Fruit fly (Drosophila melanogaster) whole organism, prepupa: ENCODE measurements around the gene Ir64a.

Experiments
- CG10631 ChIP-seq: fragments of 200-800 bp; sonication (Bioruptor generic); optimal IDR thresholded peaks from 2 replicates; lab custom pipeline; 2016; ENCODE audit warnings: missing biosample characterization, missing genetic modification characterization
- CG10669 ChIP-seq: fragments of 200-800 bp; sonication (Bioruptor generic); optimal IDR thresholded peaks from 3 replicates; lab custom pipeline; 2018; ENCODE audit warnings: missing biosample characterization, mild to moderate bottlenecking, missing genetic modification characterization, moderate library complexity
- CG11762 ChIP-seq: fragments of 200-800 bp; sonication (Bioruptor generic); optimal IDR thresholded peaks from 3 replicates; lab custom pipeline; 2016; ENCODE audit warnings: missing biosample characterization, missing genetic modification characterization; ENCODE audit not compliant: insufficient read depth
- CG11902 ChIP-seq: fragments of 200-800 bp; sonication (Bioruptor generic); optimal IDR thresholded peaks from 3 replicates; lab custom pipeline; 2016; ENCODE audit warnings: missing biosample characterization, missing genetic modification characterization
- CG15336 ChIP-seq: fragments of 200-800 bp; sonication (Bioruptor generic); IDR thresholded peaks from 2 replicates; pipeline ENCODE4 v1.3.6; 2022; ENCODE audit warnings: missing biosample characterization, missing genetic modification characterization
- CG1621 ChIP-seq: fragments of 200-800 bp; sonication (Bioruptor generic); optimal IDR thresholded peaks from 3 replicates; lab custom pipeline; 2018; ENCODE audit warnings: missing biosample characterization, mild to moderate bottlenecking, missing genetic modification characterization
- CG3032 ChIP-seq: fragments of 200-800 bp; optimal IDR thresholded peaks from 2 replicates; lab custom pipeline; 2019; ENCODE audit warnings: missing biosample characterization, mild to moderate bottlenecking, missing genetic modification characterization, moderate library complexity
- CG31627 ChIP-seq: fragments of 200-800 bp; sonication (Bioruptor generic); optimal IDR thresholded peaks from 3 replicates; lab custom pipeline; 2016; ENCODE audit warnings: missing biosample characterization, missing genetic modification characterization
- CG32006 ChIP-seq: fragments of 200-800 bp; sonication (Bioruptor generic); optimal IDR thresholded peaks from 3 replicates; lab custom pipeline; 2017; ENCODE audit warnings: missing biosample characterization, mild to moderate bottlenecking, missing genetic modification characterization
- CG34406 ChIP-seq: fragments of 200-800 bp; sonication (Bioruptor generic); optimal IDR thresholded peaks from 3 replicates; lab custom pipeline; 2016; ENCODE audit warnings: missing biosample characterization, missing genetic modification characterization
- CG3919 ChIP-seq: fragments of 200-800 bp; sonication (Bioruptor generic); optimal IDR thresholded peaks from 3 replicates; lab custom pipeline; 2016; ENCODE audit warnings: missing biosample characterization, missing genetic modification characterization
- CG4318 ChIP-seq: fragments of 200-800 bp; sonication (Bioruptor generic); optimal IDR thresholded peaks from 3 replicates; lab custom pipeline; 2017; ENCODE audit warnings: missing biosample characterization, mild to moderate bottlenecking, missing genetic modification characterization
- CG6163 ChIP-seq: fragments of 200-800 bp; sonication (Bioruptor generic); IDR thresholded peaks from 3 replicates; pipeline ENCODE4 v1.3.6; 2022; ENCODE audit warnings: missing biosample characterization, missing genetic modification characterization
- CG6276 ChIP-seq: fragments of 200-800 bp; sonication (Bioruptor generic); optimal IDR thresholded peaks from 2 replicates; lab custom pipeline; 2017; ENCODE audit warnings: missing biosample characterization, mild to moderate bottlenecking, missing genetic modification characterization
- CG6792 ChIP-seq: fragments of 200-800 bp; sonication (Bioruptor generic); optimal IDR thresholded peaks from 3 replicates; lab custom pipeline; 2016; ENCODE audit warnings: missing biosample characterization, missing genetic modification characterization
- CG6808 ChIP-seq: fragments of 200-800 bp; sonication (Bioruptor generic); optimal IDR thresholded peaks from 3 replicates; lab custom pipeline; 2017; ENCODE audit warnings: missing biosample characterization, missing genetic modification characterization, mild to moderate bottlenecking, moderate library complexity, missing genetic modification reagents
- CG6854 ChIP-seq: fragments of 200-800 bp; sonication (Bioruptor generic); optimal IDR thresholded peaks from 2 replicates; lab custom pipeline; 2017; ENCODE audit warnings: missing biosample characterization, mild to moderate bottlenecking, missing genetic modification characterization
- CG8119 ChIP-seq: fragments of 200-800 bp; sonication (Bioruptor generic); IDR thresholded peaks from 3 replicates; pipeline ENCODE4 v1.3.6; 2022; ENCODE audit warnings: missing biosample characterization, missing genetic modification characterization
- CG8319 ChIP-seq: fragments of 200-800 bp; sonication (Bioruptor generic); optimal IDR thresholded peaks from 3 replicates; lab custom pipeline; 2016; ENCODE audit warnings: missing biosample characterization, missing genetic modification characterization
- CG8632 ChIP-seq: fragments of 200-800 bp; sonication (Bioruptor generic); optimal IDR thresholded peaks from 3 replicates; lab custom pipeline; 2016; ENCODE audit warnings: missing biosample characterization, missing genetic modification characterization
- Eip75B ChIP-seq: fragments of 200-800 bp; sonication (Bioruptor generic); optimal IDR thresholded peaks from 3 replicates; lab custom pipeline; 2016; ENCODE audit warnings: missing biosample characterization, missing genetic modification characterization
- Eip78C ChIP-seq: fragments of 200-800 bp; sonication (Bioruptor generic); peaks from one replicate; lab custom pipeline; 2016; ENCODE audit warnings: missing biosample characterization, missing genetic modification characterization
- Eip93F ChIP-seq: fragments of 200-800 bp; sonication (Bioruptor generic); optimal IDR thresholded peaks from 2 replicates; lab custom pipeline; 2016; ENCODE audit warnings: missing biosample characterization, mild to moderate bottlenecking, missing genetic modification characterization
- Ets21C ChIP-seq: fragments of 200-800 bp; sonication (Bioruptor generic); optimal IDR thresholded peaks from 3 replicates; lab custom pipeline; 2016; ENCODE audit warnings: missing biosample characterization, missing genetic modification characterization
- Ets96B ChIP-seq: fragments of 200-800 bp; optimal IDR thresholded peaks from 2 replicates; lab custom pipeline; 2019; ENCODE audit warnings: missing biosample characterization, mild to moderate bottlenecking, missing genetic modification characterization, moderate library complexity
- Gug ChIP-seq: fragments of 200-800 bp; sonication (Bioruptor generic); IDR thresholded peaks from 2 replicates; pipeline ENCODE4 v1.3.6; 2022; ENCODE audit warnings: missing biosample characterization, missing genetic modification characterization
- Hr39 ChIP-seq: fragments of 200-800 bp; sonication (Bioruptor generic); optimal IDR thresholded peaks from 2 replicates; lab custom pipeline; 2016; ENCODE audit warnings: missing biosample characterization, missing genetic modification characterization
- Hr4 ChIP-seq: fragments of 200-800 bp; sonication (Bioruptor generic); optimal IDR thresholded peaks from 3 replicates; lab custom pipeline; 2016; ENCODE audit warnings: missing biosample characterization, missing genetic modification characterization
- Lpt ChIP-seq: fragments of 200-800 bp; sonication (Bioruptor generic); optimal IDR thresholded peaks from 3 replicates; lab custom pipeline; 2016; ENCODE audit warnings: missing biosample characterization, missing genetic modification characterization
- Met ChIP-seq: fragments of 200-800 bp; sonication (Bioruptor generic); optimal IDR thresholded peaks from 3 replicates; lab custom pipeline; 2016; ENCODE audit warnings: missing biosample characterization, missing genetic modification characterization
- OdsH ChIP-seq: fragments of 200-800 bp; sonication (Bioruptor generic); optimal IDR thresholded peaks from 3 replicates; lab custom pipeline; 2016; ENCODE audit warnings: missing biosample characterization, missing genetic modification characterization
- Smox ChIP-seq: fragments of 200-800 bp; sonication (Bioruptor generic); optimal IDR thresholded peaks from 3 replicates; lab custom pipeline; 2016; ENCODE audit warnings: missing biosample characterization, missing genetic modification characterization
- Sox102F ChIP-seq: fragments of 200-800 bp; sonication (Bioruptor generic); optimal IDR thresholded peaks from 2 replicates; lab custom pipeline; 2016; ENCODE audit warnings: missing biosample characterization, mild to moderate bottlenecking, missing genetic modification characterization
- Sox14 ChIP-seq: fragments of 200-800 bp; sonication (Bioruptor generic); optimal IDR thresholded peaks from 3 replicates; lab custom pipeline; 2016; ENCODE audit warnings: missing biosample characterization, missing genetic modification characterization
- Sox15 ChIP-seq: fragments of 200-800 bp; sonication (Bioruptor generic); optimal IDR thresholded peaks from 3 replicates; lab custom pipeline; 2016; ENCODE audit warnings: missing biosample characterization, missing genetic modification characterization
- achi ChIP-seq: fragments of 200-800 bp; sonication (Bioruptor generic); optimal IDR thresholded peaks from 3 replicates; lab custom pipeline; 2016; ENCODE audit warnings: missing biosample characterization, missing genetic modification characterization
- acj6 ChIP-seq: fragments of 200-800 bp; sonication (Bioruptor generic); optimal IDR thresholded peaks from 3 replicates; lab custom pipeline; 2016; ENCODE audit warnings: missing biosample characterization, missing genetic modification characterization
- cyc ChIP-seq: fragments of 200-800 bp; sonication (Bioruptor generic); optimal IDR thresholded peaks from 3 replicates; lab custom pipeline; 2016; ENCODE audit warnings: missing biosample characterization, missing genetic modification characterization
- dsx ChIP-seq: fragments of 200-800 bp; optimal IDR thresholded peaks from 3 replicates; lab custom pipeline; 2019; ENCODE audit warnings: missing biosample characterization, mild to moderate bottlenecking, missing genetic modification characterization, moderate library complexity; ENCODE audit not compliant: poor library complexity, severe bottlenecking
- eg ChIP-seq: fragments of 200-800 bp; sonication (Bioruptor generic); IDR thresholded peaks from 3 replicates; pipeline ENCODE4 v1.3.6; 2022; ENCODE audit warnings: missing biosample characterization, missing genetic modification characterization
- esn ChIP-seq: fragments of 200-800 bp; sonication (Bioruptor generic); optimal IDR thresholded peaks from 2 replicates; lab custom pipeline; 2016; ENCODE audit warnings: missing biosample characterization, mild to moderate bottlenecking, missing genetic modification characterization, moderate library complexity
- fd85E ChIP-seq: fragments of 200-800 bp; sonication (Bioruptor generic); optimal IDR thresholded peaks from 3 replicates; lab custom pipeline; 2016; ENCODE audit warnings: missing biosample characterization, missing genetic modification characterization
- fkh ChIP-seq: fragments of 200-800 bp; sonication (Bioruptor generic); optimal IDR thresholded peaks from 3 replicates; lab custom pipeline; 2017; ENCODE audit warnings: missing biosample characterization, mild to moderate bottlenecking, missing genetic modification characterization, moderate library complexity
- lz ChIP-seq: fragments of 200-800 bp; sonication (Bioruptor generic); optimal IDR thresholded peaks from 3 replicates; lab custom pipeline; 2016; ENCODE audit warnings: missing biosample characterization, missing genetic modification characterization
- net ChIP-seq: fragments of 200-800 bp; sonication (Bioruptor generic); optimal IDR thresholded peaks from 3 replicates; lab custom pipeline; 2016; ENCODE audit warnings: missing biosample characterization, missing genetic modification characterization
- salr ChIP-seq, 2 experiments: fragments of 200-800 bp; sonication (Bioruptor generic); optimal IDR thresholded peaks; 3 replicates each; lab custom pipeline; 2016 to 2018; ENCODE audit warnings: missing biosample characterization in 2 of 2, missing genetic modification characterization in 2 of 2, mild to moderate bottlenecking in 1 of 2
- svp ChIP-seq: fragments of 200-800 bp; sonication (Bioruptor generic); peaks from one replicate; lab custom pipeline; 2016; ENCODE audit warnings: missing biosample characterization, missing genetic modification characterization
- vri ChIP-seq: fragments of 200-800 bp; sonication (Bioruptor generic); optimal IDR thresholded peaks from 3 replicates; lab custom pipeline; 2016; ENCODE audit warnings: missing biosample characterization, mild to moderate bottlenecking, missing genetic modification characterization

Ir64a gene

DNA sequence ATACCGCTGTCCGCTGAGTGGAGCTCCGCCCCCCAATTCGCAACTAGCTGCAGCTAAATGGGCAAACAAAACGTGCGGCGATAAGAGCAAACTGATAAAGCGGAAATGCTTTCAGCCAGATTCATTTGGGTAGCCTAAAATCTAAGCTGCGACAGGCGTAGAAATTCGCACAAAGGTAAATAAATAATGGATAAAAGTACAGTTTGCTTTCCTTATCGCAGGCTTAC lies 26.9 kb downstream of the Ir64a start, which contains the start of gene lama:
lama (minus strand) TSS at position 101 of the 227 bp plus-strand sequence.
- TF ChIP-seq CG11902 (no peak), Smox (no peak), CG8119 (GFP tag; lab: Robert Waterston, UW) (no peak), fd85E (no peak), lz (GFP tag; lab: Kevin White, UChicago) (no peak), CG10631 (GFP tag; lab: Kevin White, UChicago) (no peak), fkh (no peak), Ets21C (GFP tag; lab: Kevin White, UChicago) (no peak), Ets96B (tag; lab: Kevin White, UChicago) (no peak), svp (GFP tag; lab: Kevin White, UChicago) (no peak), CG32006 (GFP tag; lab: Kevin White, UChicago) (no peak), CG4318 (GFP tag; lab: Kevin White, UChicago) (no peak), dsx (GFP tag; lab: Kevin White, UChicago) (no peak), CG1621 (no peak), CG34406 (no peak), CG10669 (GFP tag; lab: Kevin White, UChicago) (no peak), CG31627 (GFP tag; lab: Kevin White, UChicago) (no peak), OdsH (GFP tag; lab: Kevin White, UChicago) (no peak), CG6808 (GFP tag; lab: Kevin White, UChicago) (no peak), salr (GFP tag; optimal IDR thresholded peaks at IDR 0.05; lab: Kevin White, UChicago) (no peak)

DNA sequence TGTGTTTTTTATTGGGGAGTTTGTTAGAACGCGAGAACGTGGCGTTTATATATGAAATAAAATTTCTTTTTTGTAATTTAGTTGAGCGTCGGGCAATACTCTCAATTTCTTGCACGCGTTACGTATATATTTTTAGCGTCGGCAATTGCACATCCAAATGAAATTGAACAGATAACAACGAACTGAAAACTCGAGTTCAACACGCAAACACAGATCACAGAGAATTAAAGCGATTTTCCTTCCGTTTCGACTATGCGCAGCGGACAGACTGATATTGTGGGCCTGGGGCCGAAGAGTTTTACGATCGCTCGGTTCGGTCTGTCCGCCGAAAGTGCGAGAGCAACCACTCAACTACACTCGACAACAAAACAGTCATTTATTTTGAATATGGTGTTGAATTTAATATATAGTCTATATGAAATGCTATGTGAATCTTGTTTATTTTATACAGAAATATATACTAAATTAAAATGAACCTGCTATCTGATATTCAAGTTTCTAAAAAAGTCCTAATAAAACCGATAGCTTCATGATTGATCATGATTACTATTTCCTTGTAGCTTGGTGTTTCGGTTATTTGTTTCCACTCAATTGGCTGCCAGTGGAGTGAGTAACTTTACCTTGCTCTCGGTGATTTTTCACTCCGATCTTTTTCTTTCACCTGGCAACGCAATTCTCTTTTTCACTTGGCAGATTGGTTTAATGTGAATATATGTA lies 27.4 kb downstream of the Ir64a start, which contains the start of gene CG46456:
CG46456 (minus strand) TSS at position 273 of the 717 bp plus-strand sequence.
- TF ChIP-seq CG8319 (peak; percentile 89), CG6276 (peak; percentile 95), fd85E (peak; percentile 90), lz (GFP tag; lab: Kevin White, UChicago) (peak; percentile 91), OdsH (GFP tag; lab: Kevin White, UChicago) (peak; percentile 94), Hr4 (GFP tag; lab: Kevin White, UChicago) (peak; percentile 92), Eip75B (GFP tag; lab: Kevin White, UChicago) (peak; percentile 92), CG31627 (GFP tag; lab: Kevin White, UChicago) (peak; percentile 78), vri (GFP tag; lab: Kevin White, UChicago) (peak; percentile 93), CG6163 (peak; percentile 92), Gug (GFP tag; lab: Robert Waterston, UW) (peak; percentile 93), CG8632 (peak; percentile 94), CG34406 (peak; percentile 96), eg (GFP tag; lab: Robert Waterston, UW) (peak; percentile 95), Hr39 (GFP tag; lab: Kevin White, UChicago) (peak; percentile 72), CG3919 (GFP tag; lab: Kevin White, UChicago) (peak; percentile 94), Sox14 (GFP tag; lab: Kevin White, UChicago) (peak; percentile 88), Sox15 (peak; percentile 80), net (GFP tag; lab: Kevin White, UChicago) (peak; percentile 93), acj6 (GFP tag; lab: Kevin White, UChicago) (peak; percentile 94), svp (GFP tag; lab: Kevin White, UChicago) (peak; percentile 95), cyc (GFP tag; lab: Kevin White, UChicago) (peak; percentile 85), Ets21C (GFP tag; lab: Kevin White, UChicago) (peak; percentile 58), fkh (peak; percentile 10), Eip93F (GFP tag; lab: Kevin White, UChicago) (peak; percentile 84), Lpt (peak; percentile 89), Met (GFP tag; lab: Kevin White, UChicago) (peak; percentile 94), CG10631 (GFP tag; lab: Kevin White, UChicago) (peak; percentile 89), CG15336 (GFP tag; lab: Robert Waterston, UW) (peak; percentile 98), CG6792 (GFP tag; lab: Kevin White, UChicago) (peak; percentile 92), achi (GFP tag; lab: Kevin White, UChicago) (peak; percentile 93), CG6854 (GFP tag; lab: Kevin White, UChicago) (peak; percentile 86), CG8119 (GFP tag; lab: Robert Waterston, UW) (peak; percentile 97), CG4318 (GFP tag; lab: Kevin White, UChicago) (peak; percentile 78), CG10669 (GFP tag; lab: Kevin White, UChicago) (peak; percentile 92), CG11762 (GFP tag; lab: Kevin White, UChicago) (peak; percentile 93), CG3032 (tag; lab: Kevin White, UChicago) (peak; percentile 93), CG6808 (GFP tag; lab: Kevin White, UChicago) (peak; percentile 94), CG32006 (GFP tag; lab: Kevin White, UChicago) (peak; percentile 93), Eip78C (GFP tag; lab: Kevin White, UChicago) (peak; percentile 97), esn (GFP tag; lab: Kevin White, UChicago) (peak; percentile 96), Sox102F (GFP tag; lab: Kevin White, UChicago) (peak; percentile 89)
